Fruit fly (Drosophila melanogaster): ENCODE data around the gene CG15208.
A peak's percentile ranks its signal among the peaks of the same experiment; 100 is the strongest.

CG15208 gene

dm6 chrX:10933776-10934175 is 34.0 kb downstream of the CG15208 start (continued):
- TF ChIP-seq CG4318 (GFP tag; optimal IDR thresholded peaks at IDR 0.05) (peak; percentile 28), fd59A (GFP tag; optimal IDR thresholded peaks at IDR 0.05) (no peak), CG16779 (tag; optimal IDR thresholded peaks at IDR 0.05) (no peak), topi (GFP tag; optimal IDR thresholded peaks at IDR 0.05) (peak; percentile 40), Sox15 (GFP tag; optimal IDR thresholded peaks at IDR 0.05) (no peak), Blimp-1 (GFP tag; optimal IDR thresholded peaks at IDR 0.05) (no peak), CG11294 (GFP tag; IDR thresholded peaks at IDR 0.05) (peak; percentile 51; the same call in 1 of the 2 replicates), CG11762 (GFP tag; optimal IDR thresholded peaks at IDR 0.05; ENCODE audit: insufficient read depth) (no peak), dsx (GFP tag; optimal IDR thresholded peaks at IDR 0.05; ENCODE audit: poor library complexity, severe bottlenecking) (no peak), CG1621 (tag; optimal IDR thresholded peaks at IDR 0.05) (no peak), Gug (GFP tag; IDR thresholded peaks at IDR 0.05) (no peak), CG8119 (GFP tag; IDR thresholded peaks at IDR 0.05) (peak; percentile 63)

- TF ChIP-seq OdsH (GFP tag; optimal IDR thresholded peaks at IDR 0.05) (no peak), net (GFP tag; optimal IDR thresholded peaks at IDR 0.05) (no peak), salr (GFP tag; optimal IDR thresholded peaks at IDR 0.05) (no peak)
Measured at dm6 chrX:10935587-10935986, 35.8 kb downstream of the CG15208 start.

dm6 chrX:10936599-10936998 is 36.8 kb downstream of the CG15208 start:
- TF ChIP-seq dsx (GFP tag; optimal IDR thresholded peaks at IDR 0.05; ENCODE audit: poor library complexity, severe bottlenecking), result peak; percentile 87
- TF ChIP-seq salr (GFP tag; optimal IDR thresholded peaks at IDR 0.05), result peak; percentile 75 to 78
- peak; percentile 85 for TF ChIP-seq acj6 (GFP tag; optimal IDR thresholded peaks at IDR 0.05)
- peak; percentile 80 for TF ChIP-seq fd59A (GFP tag; optimal IDR thresholded peaks at IDR 0.05)
- peak; percentile 88 for TF ChIP-seq CG8119 (GFP tag; IDR thresholded peaks at IDR 0.05)
- peak; percentile 61 for TF ChIP-seq Hr39 (GFP tag; optimal IDR thresholded peaks at IDR 0.05)
- TF ChIP-seq Eip75B (GFP tag; optimal IDR thresholded peaks at IDR 0.05), result peak; percentile 89
- peak; percentile 54 for TF ChIP-seq Sox15 (GFP tag; optimal IDR thresholded peaks at IDR 0.05)
- peak; percentile 70 for TF ChIP-seq Sox14 (GFP tag; optimal IDR thresholded peaks at IDR 0.05)
- TF ChIP-seq fkh (GFP tag; optimal IDR thresholded peaks at IDR 0.05), result peak; percentile 17
- peak; percentile 81 for TF ChIP-seq CG9139 (GFP tag; optimal IDR thresholded peaks at IDR 0.05)
- no peak for TF ChIP-seq Blimp-1 (GFP tag; optimal IDR thresholded peaks at IDR 0.05)
- peak; percentile 78 for TF ChIP-seq CG11762 (GFP tag; optimal IDR thresholded peaks at IDR 0.05; ENCODE audit: insufficient read depth)
- peak; percentile 87 for TF ChIP-seq net (GFP tag; optimal IDR thresholded peaks at IDR 0.05)
- TF ChIP-seq Lpt (GFP tag; optimal IDR thresholded peaks at IDR 0.05), result peak; percentile 80
- TF ChIP-seq Eip93F (GFP tag; optimal IDR thresholded peaks at IDR 0.05), result no peak
- peak; percentile 90 for TF ChIP-seq CG3919 (GFP tag; optimal IDR thresholded peaks at IDR 0.05)
- peak; percentile 68 for TF ChIP-seq Met (GFP tag; optimal IDR thresholded peaks at IDR 0.05)
- peak; percentile 73 for TF ChIP-seq CG11294 (GFP tag; IDR thresholded peaks at IDR 0.05)
- TF ChIP-seq svp (GFP tag), result peak; percentile 73
- TF ChIP-seq OdsH (GFP tag; optimal IDR thresholded peaks at IDR 0.05), result peak; percentile 86
- TF ChIP-seq dac (GFP tag; optimal IDR thresholded peaks at IDR 0.05), result peak; percentile 68
- TF ChIP-seq CG15336 (GFP tag; IDR thresholded peaks at IDR 0.05), result peak; percentile 90
- peak; percentile 86 for TF ChIP-seq spab (GFP tag; optimal IDR thresholded peaks at IDR 0.05)
- no peak for TF ChIP-seq Hr38 (GFP tag; optimal IDR thresholded peaks at IDR 0.05)
- TF ChIP-seq Smox (GFP tag; optimal IDR thresholded peaks at IDR 0.05), result peak; percentile 43
- peak; percentile 94 for TF ChIP-seq eg (GFP tag; IDR thresholded peaks at IDR 0.05)
- TF ChIP-seq Ets21C (GFP tag; optimal IDR thresholded peaks at IDR 0.05), result peak; percentile 25
- TF ChIP-seq lz (GFP tag; optimal IDR thresholded peaks at IDR 0.05), result peak; percentile 52
- TF ChIP-seq topi (GFP tag; optimal IDR thresholded peaks at IDR 0.05), result peak; percentile 69
- peak; percentile 65 for TF ChIP-seq CG11902 (GFP tag; optimal IDR thresholded peaks at IDR 0.05)
- peak; percentile 82 for TF ChIP-seq CG6792 (GFP tag; optimal IDR thresholded peaks at IDR 0.05)
- TF ChIP-seq CG8632 (GFP tag; optimal IDR thresholded peaks at IDR 0.05), result peak; percentile 83
- peak; percentile 3 for TF ChIP-seq vri (GFP tag; optimal IDR thresholded peaks at IDR 0.05)
- peak; percentile 62 for TF ChIP-seq CG8319 (GFP tag; optimal IDR thresholded peaks at IDR 0.05)
- peak; percentile 50 for TF ChIP-seq fd85E (GFP tag; optimal IDR thresholded peaks at IDR 0.05)
- TF ChIP-seq CG34406 (GFP tag; optimal IDR thresholded peaks at IDR 0.05), result peak; percentile 76
- TF ChIP-seq Eip78C (GFP tag), result peak; percentile 95
- peak; percentile 88 for TF ChIP-seq CG3032 (tag; optimal IDR thresholded peaks at IDR 0.05)
- TF ChIP-seq CG10631 (GFP tag; optimal IDR thresholded peaks at IDR 0.05), result peak; percentile 88
- peak; percentile 51 for TF ChIP-seq cyc (GFP tag; optimal IDR thresholded peaks at IDR 0.05)
- TF ChIP-seq CG6808 (GFP tag; optimal IDR thresholded peaks at IDR 0.05), result peak; percentile 88

All from whole organism, prepupa.